Worm (Caenorhabditis elegans): ENCODE data around the gene Y24D9A.7.

Gene Y24D9A.7

ce11 chrIV:4449843-4450242 is 44.9 kb upstream of the Y24D9A.7 start (continued):
- TF ChIP-seq lin-26 (GFP tag; IDR thresholded peaks at IDR 0.05) (peak; percentile 58; the same call in 1 of the 2 replicates), hlh-26 (GFP tag; conservative IDR thresholded peaks at IDR 0.05) (no peak), F52B5.7 (tag; optimal IDR thresholded peaks at IDR 0.05) (peak; percentile 52), K12H6.12 (tag; optimal IDR thresholded peaks at IDR 0.05) (no peak), ekl-4 (GFP tag; IDR thresholded peaks at IDR 0.05) (no peak; the same call in 1 of the 2 replicates), bed-2 (GFP tag; IDR thresholded peaks at IDR 0.05) (no peak), zfh-2 (GFP tag; conservative IDR thresholded peaks at IDR 0.05) (no peak), F10E7.11 (tag; optimal IDR thresholded peaks at IDR 0.05) (peak; percentile 51), repo-1 (tag; optimal IDR thresholded peaks at IDR 0.05) (peak; percentile 75), ceh-79 (tag; optimal IDR thresholded peaks at IDR 0.05) (no peak), athp-1 (tag; optimal IDR thresholded peaks at IDR 0.05) (no peak), F49E8.2 (tag; optimal IDR thresholded peaks at IDR 0.05; ENCODE audit: insufficient read depth) (peak; percentile 41), nhr-90 (tag; optimal IDR thresholded peaks at IDR 0.05) (peak; percentile 47), ceh-40 (GFP tag; IDR thresholded peaks at IDR 0.05) (no peak), lag-1 (GFP tag; IDR thresholded peaks at IDR 0.05) (no peak), efl-1 (GFP tag; optimal IDR thresholded peaks at IDR 0.05) (no peak), sdz-38 (tag; optimal IDR thresholded peaks at IDR 0.05) (no peak), cebp-2 (GFP tag; IDR thresholded peaks at IDR 0.05) (no peak), aptf-3 (GFP tag; IDR thresholded peaks at IDR 0.05) (no peak), fkh-3 (tag; optimal IDR thresholded peaks at IDR 0.05) (peak; percentile 6), nhr-120 (GFP tag; IDR thresholded peaks at IDR 0.05) (no peak), B0336.3 (GFP tag; IDR thresholded peaks at IDR 0.05) (peak; percentile 72), ccch-3 (GFP tag; optimal IDR thresholded peaks at IDR 0.05) (no peak), ceh-100 (GFP tag; IDR thresholded peaks at IDR 0.05) (0 out of 2 replicates have a peak, but pooled peaks have one; percentile 27), lin-54 (GFP tag; optimal IDR thresholded peaks at IDR 0.05) (peak; percentile 4), Y53G8AR.9 (GFP tag; conservative IDR thresholded peaks at IDR 0.05) (no peak), nfya-1 (tag; optimal IDR thresholded peaks at IDR 0.05; ENCODE audit: borderline replicate concordance, insufficient read depth) (no peak), madf-6 (GFP tag; IDR thresholded peaks at IDR 0.05) (peak; percentile 46; the same call in 1 of the 2 replicates), F57A8.1 (GFP tag; optimal IDR thresholded peaks at IDR 0.05) (no peak), ztf-22 (GFP tag; optimal IDR thresholded peaks at IDR 0.05) (no peak), mxl-1 (tag; optimal IDR thresholded peaks at IDR 0.05) (no peak), die-1 (tag; optimal IDR thresholded peaks at IDR 0.05) (peak; percentile 18), sptf-2 (GFP tag; optimal IDR thresholded peaks at IDR 0.05) (no peak), egl-18 (GFP tag; IDR thresholded peaks at IDR 0.05) (no peak), mes-4 (tag; optimal IDR thresholded peaks at IDR 0.05) (peak; percentile 38), F37B4.10 (GFP tag; IDR thresholded peaks at IDR 0.05) (no peak), attf-3 (GFP tag; conservative IDR thresholded peaks at IDR 0.05) (0 out of 2 replicates have a peak, but pooled peaks have one; percentile 9), nhr-27 (tag; optimal IDR thresholded peaks at IDR 0.05) (no peak), hmg-20 (GFP tag; IDR thresholded peaks at IDR 0.05) (no peak), egl-44 (GFP tag; IDR thresholded peaks at IDR 0.05) (0 out of 2 replicates have a peak, but pooled peaks have one; percentile 24), Y95B8A.8 (GFP tag; IDR thresholded peaks at IDR 0.05) (peak; percentile 70; the same call in 1 of the 2 replicates), unc-130 (GFP tag; optimal IDR thresholded peaks at IDR 0.05) (no peak), F33H1.4 (GFP tag; IDR thresholded peaks at IDR 0.05) (peak; percentile 39), T07F8.4 (tag; optimal IDR thresholded peaks at IDR 0.05) (no peak), hrde-1 (tag; optimal IDR thresholded peaks at IDR 0.05; ENCODE audit: borderline replicate concordance) (peak; percentile 51), nhr-80 (tag; optimal IDR thresholded peaks at IDR 0.05) (peak; percentile 80), ceh-91 (GFP tag; IDR thresholded peaks at IDR 0.05) (peak; percentile 22), Y79H2A.3 (GFP tag; conservative IDR thresholded peaks at IDR 0.05) (peak; percentile 40; the same call in 1 of the 2 replicates), gei-17 (GFP tag; optimal IDR thresholded peaks at IDR 0.05) (no peak), zim-3 (tag; optimal IDR thresholded peaks at IDR 0.05) (no peak)

Measured in whole organism, young adult.